Worm (Caenorhabditis elegans) whole organism, mixed stage, embryonic: ENCODE data around the gene Y73B3A.11.
"Not testable (repeated sequence)": the region's sequence is repeated elsewhere in the genome, so short reads cannot be mapped to it uniquely, and the experiment has no call there.

ENCODE experiments used
- M03D4.4 ChIP-seq: sonication (generic microtip); optimal IDR thresholded peaks from 2 replicates; lab custom pipeline; 2017; ENCODE audit warnings: mild to moderate bottlenecking, missing genetic modification characterization, missing compliant biosample characterization
- bed-3 ChIP-seq: fragments of 200-800 bp; sonication (Bioruptor generic); optimal IDR thresholded peaks from 3 replicates; lab custom pipeline; 2018; ENCODE audit warnings: mild to moderate bottlenecking, missing genetic modification characterization, moderate library complexity, missing compliant biosample characterization
- blmp-1 ChIP-seq: fragments of 150-350 bp; optimal IDR thresholded peaks from 2 replicates; lab custom pipeline; 2014; ENCODE audit warnings: missing biosample characterization, missing genetic modification characterization
- ceh-39 ChIP-seq: fragments of 150-350 bp; optimal IDR thresholded peaks from 2 replicates; lab custom pipeline; 2014; ENCODE audit warnings: missing biosample characterization, missing genetic modification characterization
- ceh-43 ChIP-seq: fragments of 200-800 bp; sonication (Bioruptor generic); optimal IDR thresholded peaks from 2 replicates; lab custom pipeline; 2018; ENCODE audit warnings: mild to moderate bottlenecking, missing genetic modification characterization, moderate library complexity, missing compliant biosample characterization
- ceh-83 ChIP-seq: fragments of 200-800 bp; sonication (Bioruptor generic); optimal IDR thresholded peaks from 2 replicates; lab custom pipeline; 2018; ENCODE audit warnings: mild to moderate bottlenecking, missing genetic modification characterization, missing compliant biosample characterization
- cnd-1 ChIP-seq: fragments of 200-800 bp; sonication (Bioruptor generic); optimal IDR thresholded peaks from 2 replicates; lab custom pipeline; 2018; ENCODE audit warnings: mild to moderate bottlenecking, missing genetic modification characterization, missing compliant biosample characterization
- drap-1 ChIP-seq: fragments of 200-800 bp; sonication (Bioruptor generic); optimal IDR thresholded peaks from 3 replicates; lab custom pipeline; 2018; ENCODE audit warnings: mild to moderate bottlenecking, missing genetic modification characterization, missing compliant biosample characterization
- elt-1 ChIP-seq: sonication (generic microtip); optimal IDR thresholded peaks from 2 replicates; lab custom pipeline; 2017; ENCODE audit warnings: missing genetic modification characterization, mild to moderate bottlenecking, missing compliant biosample characterization, antibody characterized with exemption, moderate library complexity, borderline replicate concordance; ENCODE audit not compliant: insufficient read depth
- ham-2 ChIP-seq: fragments of 200-800 bp; sonication (Bioruptor generic); optimal IDR thresholded peaks from 2 replicates; lab custom pipeline; 2018; ENCODE audit warnings: mild to moderate bottlenecking, missing genetic modification characterization, missing compliant biosample characterization
- hlh-1 ChIP-seq: fragments of 150-350 bp; optimal IDR thresholded peaks from 2 replicates; lab custom pipeline; 2014; ENCODE audit warnings: missing biosample characterization, missing genetic modification reagents, missing genetic modification characterization
- lin-13 ChIP-seq: fragments of 150-350 bp; optimal IDR thresholded peaks from 2 replicates; lab custom pipeline; 2014; ENCODE audit warnings: missing biosample characterization, missing genetic modification characterization
- lin-32 ChIP-seq: fragments of 200-800 bp; sonication (Bioruptor generic); optimal IDR thresholded peaks from 2 replicates; lab custom pipeline; 2018; ENCODE audit warnings: mild to moderate bottlenecking, missing genetic modification characterization, missing compliant biosample characterization
- lsy-2 ChIP-seq: fragments of 150-350 bp; optimal IDR thresholded peaks from 2 replicates; lab custom pipeline; 2014; ENCODE audit warnings: missing biosample characterization, missing genetic modification characterization
- mab-5 ChIP-seq: fragments of 150-350 bp; optimal IDR thresholded peaks from 2 replicates; lab custom pipeline; 2014; ENCODE audit warnings: missing biosample characterization, missing genetic modification characterization
- mls-2 ChIP-seq: sonication (generic microtip); optimal IDR thresholded peaks from 2 replicates; lab custom pipeline; 2016; ENCODE audit warnings: mild to moderate bottlenecking, missing genetic modification characterization, moderate library complexity, missing compliant biosample characterization
- nhr-12 ChIP-seq: fragments of 150-350 bp; optimal IDR thresholded peaks from 2 replicates; lab custom pipeline; 2014; ENCODE audit warnings: missing biosample characterization, missing genetic modification characterization
- nhr-2 ChIP-seq: fragments of 150-350 bp; optimal IDR thresholded peaks from 2 replicates; lab custom pipeline; 2014; ENCODE audit warnings: missing biosample characterization, missing genetic modification characterization
- nhr-237 ChIP-seq: fragments of 150-350 bp; optimal IDR thresholded peaks from 2 replicates; lab custom pipeline; 2014; ENCODE audit warnings: missing biosample characterization, missing genetic modification characterization
- pha-4 ChIP-seq: fragments of 150-350 bp; optimal IDR thresholded peaks from 2 replicates; lab custom pipeline; 2018; ENCODE audit warnings: missing biosample characterization, missing genetic modification reagents, missing genetic modification characterization
- sem-2 ChIP-seq: fragments of 200-800 bp; sonication (Bioruptor generic); optimal IDR thresholded peaks from 2 replicates; lab custom pipeline; 2018; ENCODE audit warnings: mild to moderate bottlenecking, missing genetic modification characterization, missing compliant biosample characterization
- snpc-4 ChIP-seq: fragments of 150-350 bp; optimal IDR thresholded peaks from 2 replicates; lab custom pipeline; 2014; ENCODE audit warnings: missing biosample characterization, missing genetic modification characterization
- sptf-1 ChIP-seq: sonication (generic microtip); optimal IDR thresholded peaks from 2 replicates; lab custom pipeline; 2017; ENCODE audit warnings: mild to moderate bottlenecking, missing genetic modification characterization, moderate library complexity, missing compliant biosample characterization
- tbx-8 ChIP-seq: fragments of 200-800 bp; sonication (Bioruptor generic); optimal IDR thresholded peaks from 2 replicates; lab custom pipeline; 2018; ENCODE audit warnings: mild to moderate bottlenecking, missing genetic modification characterization, moderate library complexity, missing compliant biosample characterization
- unc-39 ChIP-seq: fragments of 150-350 bp; optimal IDR thresholded peaks from 2 replicates; lab custom pipeline; 2014; ENCODE audit warnings: missing biosample characterization, missing genetic modification characterization
- unc-62 ChIP-seq: fragments of 150-350 bp; optimal IDR thresholded peaks from 2 replicates; lab custom pipeline; 2014; ENCODE audit warnings: missing biosample characterization, missing genetic modification reagents, missing genetic modification characterization
- zip-8 ChIP-seq: fragments of 150-350 bp; optimal IDR thresholded peaks from 2 replicates; lab custom pipeline; 2014; ENCODE audit warnings: missing biosample characterization, missing genetic modification characterization
- ztf-11 ChIP-seq: fragments of 150-350 bp; optimal IDR thresholded peaks from 2 replicates; lab custom pipeline; 2014; ENCODE audit warnings: missing biosample characterization, missing genetic modification characterization

The Y73B3A.11 gene

DNA sequence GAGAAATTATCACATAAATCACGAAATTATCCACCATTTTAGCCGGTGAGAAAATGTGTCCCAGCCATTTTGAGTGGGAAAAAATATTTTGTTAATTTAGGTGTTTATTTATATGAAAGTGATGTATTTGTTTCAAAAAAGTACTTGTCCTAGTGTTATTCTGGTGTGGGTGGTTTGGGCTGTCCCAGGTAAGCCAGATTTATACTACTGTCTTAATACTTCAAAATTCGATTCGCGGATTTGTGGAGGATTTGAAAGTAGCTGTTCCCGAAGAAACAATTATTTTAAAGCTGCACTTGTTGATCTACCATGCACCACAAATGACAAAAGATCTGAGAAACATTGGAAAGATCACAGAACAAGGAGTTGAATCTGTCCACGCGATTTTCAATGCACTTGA lies at the start of gene Y73B3A.11:
Gene Y73B3A.11 (plus strand): TSS at position 301 of the 400 bp plus-strand sequence.
- TF ChIP-seq sptf-1 (tag; lab: Kevin White, UChicago) (no peak), zip-8 (tag; lab: Kevin White, UChicago) (no peak), lsy-2 (no peak), ztf-11 (no peak), ceh-39 (no peak), nhr-12 (tag; lab: Kevin White, UChicago) (no peak)
- TF ChIP-seq, all 35 proteins: peak for 0

- not testable (repeated sequence) for TF ChIP-seq cnd-1, mls-2, sptf-1 (tag; lab: Kevin White, UChicago)
Measured at ce11 chrX:104737-105136, 43.2 kb upstream of the Y73B3A.11 start, which contains the start of gene Y73B3A.4. Gene Y73B3A.4, minus strand, starts transcription at chrX:104777.

DNA sequence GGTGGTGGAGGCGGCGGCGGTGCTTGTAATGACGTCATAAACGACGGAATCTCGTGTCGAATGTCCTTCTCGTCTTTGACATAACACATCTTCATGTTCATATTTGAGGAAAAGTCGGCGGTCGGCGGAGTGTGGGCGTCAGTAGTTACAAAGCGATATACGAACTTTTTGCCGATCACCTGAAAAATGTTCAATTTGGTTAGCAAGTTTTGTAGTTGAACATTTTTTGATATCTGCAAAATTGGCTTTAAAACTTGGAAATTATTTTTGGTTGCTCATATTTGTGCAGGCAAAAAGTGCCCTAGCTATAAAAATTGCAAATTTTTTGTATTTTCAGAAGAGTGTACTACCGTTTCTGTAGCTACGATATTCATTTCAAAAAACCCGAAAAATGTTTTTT lies 39.0 kb upstream of the Y73B3A.11 start, which contains the start of gene elk-2:
Gene elk-2 (minus strand): TSS at position 101 of the 400 bp plus-strand sequence.
- TF ChIP-seq sem-2; nhr-12 (tag; lab: Kevin White, UChicago); lin-32 (GFP tag; lab: Kevin White, UChicago): not testable (repeated sequence)

- TF ChIP-seq snpc-4 (tag; lab: Kevin White, UChicago); ceh-43; unc-62: not testable (repeated sequence)
- TF ChIP-seq, all 35 proteins: peak for 0; not testable (repeated sequence) for 35
Measured at ce11 chrX:114400-114799, 33.5 kb upstream of the Y73B3A.11 start, which contains the start of gene fbxa-221. Gene fbxa-221, plus strand, starts transcription at chrX:114700.

DNA sequence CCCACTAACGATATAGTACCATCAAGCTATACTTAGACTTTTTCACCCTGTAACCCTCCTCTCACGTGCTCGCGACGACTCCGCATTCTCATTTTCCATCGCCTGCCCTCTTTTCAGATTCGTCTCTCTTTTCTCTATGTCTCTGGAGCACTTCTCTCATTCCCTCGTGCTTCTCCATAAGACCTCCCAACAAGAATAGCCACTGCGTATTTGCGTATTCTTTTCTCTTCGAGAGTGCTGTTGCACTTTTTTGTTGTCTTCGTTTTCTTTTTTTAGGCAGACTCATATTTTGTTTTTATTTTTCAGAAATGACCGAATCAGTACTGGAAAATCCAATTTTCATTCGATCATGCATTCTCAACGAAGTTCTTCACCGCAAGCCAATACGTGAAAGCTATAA lies 30.8 kb upstream of the Y73B3A.11 start, which contains the start of gene fbxa-222:
Gene fbxa-222 (plus strand): TSS at position 301 of the 400 bp plus-strand sequence.
- TF ChIP-seq pha-4 (tag; lab: Kevin White, UChicago) (no peak), snpc-4 (tag; lab: Kevin White, UChicago) (no peak), sptf-1 (tag; lab: Kevin White, UChicago) (no peak), ceh-83 (GFP tag; lab: Kevin White, UChicago) (no peak), lsy-2 (no peak), mls-2 (tag; lab: Kevin White, UChicago) (no peak), bed-3 (GFP tag; lab: Kevin White, UChicago) (no peak), ztf-11 (no peak), tbx-8 (no peak), lin-13 (tag; lab: Kevin White, UChicago) (no peak), M03D4.4 (no peak), unc-62 (no peak), elt-1 (tag; lab: Kevin White, UChicago) (no peak)

- not testable (repeated sequence) for TF ChIP-seq bed-3 (GFP tag; lab: Kevin White, UChicago); mab-5 (tag; lab: Kevin White, UChicago); hlh-1
Measured at ce11 chrX:119363-119762, 28.6 kb upstream of the Y73B3A.11 start, which contains the start of gene fbxa-16. Gene fbxa-16, plus strand, starts transcription at chrX:119663.

ce11 chrX:141149-141548 lies 6.8 kb upstream of the Y73B3A.11 start, which contains the start of gene Y73B3A.8:
Gene Y73B3A.8, minus strand, starts transcription at chrX:141249.
- TF ChIP-seq blmp-1 (no peak), nhr-237 (tag; lab: Kevin White, UChicago) (no peak), mls-2 (tag; lab: Kevin White, UChicago) (no peak), nhr-12 (tag; lab: Kevin White, UChicago) (no peak), zip-8 (tag; lab: Kevin White, UChicago) (no peak), lsy-2 (no peak), ham-2 (GFP tag; lab: Kevin White, UChicago) (no peak), sem-2 (no peak), tbx-8 (no peak), nhr-2 (tag; lab: Kevin White, UChicago) (no peak), M03D4.4 (no peak), drap-1 (no peak), ztf-11 (no peak), snpc-4 (tag; lab: Kevin White, UChicago) (no peak), mab-5 (tag; lab: Kevin White, UChicago) (no peak), unc-39 (tag; lab: Kevin White, UChicago) (no peak), ceh-43 (no peak), cnd-1 (tag; lab: Kevin White, UChicago) (no peak)
